Worm (Caenorhabditis elegans): Measurements from ENCODE around the gene C55B6.7.

Gene C55B6.7

ce11 chrX:7210467-7211107 lies 18.8 kb upstream of the C55B6.7 start:
- TF ChIP-seq unc-62 (GFP tag; optimal IDR thresholded peaks at IDR 0.05), result no peak

DNA sequence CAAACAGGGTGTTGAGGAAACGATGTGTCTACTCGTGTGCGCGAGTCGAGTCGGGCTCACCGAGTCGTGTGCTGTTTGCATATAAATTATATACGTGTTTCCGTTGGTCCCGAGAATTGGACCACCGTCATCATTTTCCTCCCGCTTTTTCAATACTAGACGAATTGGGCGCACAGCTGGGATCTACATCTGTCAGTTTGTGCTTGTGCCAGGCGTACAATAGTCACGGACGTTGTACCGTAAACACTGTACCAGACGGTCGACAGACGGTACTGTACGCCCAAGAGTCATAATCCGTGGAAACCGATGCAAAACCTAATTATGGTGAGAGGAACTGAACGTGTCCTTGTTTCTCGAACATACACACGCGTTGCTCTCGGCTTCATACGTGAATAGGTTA lies 17.4 kb upstream of the C55B6.7 start:
- no peak for TF ChIP-seq unc-62 (GFP tag; optimal IDR thresholded peaks at IDR 0.05)

DNA sequence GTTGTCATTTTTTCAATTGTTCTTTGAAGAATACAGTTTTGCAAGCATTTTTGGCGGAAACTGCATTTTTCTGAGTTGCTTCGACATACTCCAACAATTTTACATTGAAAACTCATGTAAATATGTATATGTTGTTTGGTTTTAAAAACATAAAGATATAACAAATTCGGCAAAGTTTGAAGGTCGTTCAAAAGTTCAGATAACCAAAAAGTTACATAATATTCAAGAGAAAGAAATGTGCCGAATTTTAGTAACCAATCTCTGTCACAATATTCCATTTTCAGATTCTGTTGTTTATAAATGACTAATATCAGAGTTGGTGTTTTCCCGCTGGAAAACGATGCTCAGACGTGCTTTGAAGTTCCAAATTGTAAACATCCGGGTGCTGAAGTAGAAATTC lies 14.6 kb upstream of the C55B6.7 start, which contains the start of gene ZK867.2:
Gene ZK867.2, plus strand, starts transcription at position 301 of the 400 bp plus-strand sequence.
- no peak for TF ChIP-seq unc-62 (GFP tag; optimal IDR thresholded peaks at IDR 0.05)

ce11 chrX:7205195-7205594 lies 13.4 kb upstream of the C55B6.7 start, which contains the start of gene C55B6.5:
Gene C55B6.5 (minus strand): TSS chrX:7205295.
- TF ChIP-seq unc-62 (GFP tag; optimal IDR thresholded peaks at IDR 0.05), result no peak

DNA sequence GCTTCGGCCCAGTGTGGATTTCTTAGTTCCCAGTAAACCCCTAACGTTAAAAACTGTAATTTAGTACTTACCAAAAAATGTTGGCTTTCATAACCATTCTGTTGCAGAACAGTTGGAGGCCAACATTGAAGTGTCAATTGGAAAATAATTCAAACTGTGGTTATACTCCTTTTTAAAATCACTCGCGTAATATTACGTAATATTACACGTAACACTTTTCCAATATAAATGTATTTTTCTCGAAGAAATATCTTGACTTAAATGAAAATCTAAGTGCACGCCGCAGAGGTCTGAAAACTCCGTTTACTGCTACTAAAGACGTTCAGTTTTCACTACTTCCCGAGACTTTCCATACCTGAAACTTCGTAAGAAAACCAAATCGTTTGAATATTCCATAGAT lies 12.4 kb upstream of the C55B6.7 start:
- no peak for TF ChIP-seq unc-62 (GFP tag; optimal IDR thresholded peaks at IDR 0.05)

DNA sequence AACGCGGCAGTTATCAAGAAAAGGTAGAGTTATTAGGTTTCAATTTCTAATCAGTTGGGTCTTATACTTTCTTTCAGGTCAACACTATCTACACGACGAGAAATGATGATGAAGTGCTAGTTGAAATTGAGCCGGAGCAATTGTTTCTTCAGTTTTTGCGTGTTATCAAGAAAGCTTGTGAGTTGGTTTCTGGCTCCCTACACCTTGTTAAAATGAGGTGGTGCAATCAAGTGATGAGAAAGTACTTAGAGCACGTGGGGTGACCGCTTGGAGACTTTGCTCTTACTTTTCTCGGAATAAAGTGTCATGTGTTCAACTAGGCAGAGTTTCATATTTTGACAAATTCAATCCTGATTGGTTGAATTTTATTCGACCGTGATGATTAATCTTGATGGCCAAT lies 8.7 kb upstream of the C55B6.7 start:
- TF ChIP-seq unc-62 (GFP tag; optimal IDR thresholded peaks at IDR 0.05), result no peak

DNA sequence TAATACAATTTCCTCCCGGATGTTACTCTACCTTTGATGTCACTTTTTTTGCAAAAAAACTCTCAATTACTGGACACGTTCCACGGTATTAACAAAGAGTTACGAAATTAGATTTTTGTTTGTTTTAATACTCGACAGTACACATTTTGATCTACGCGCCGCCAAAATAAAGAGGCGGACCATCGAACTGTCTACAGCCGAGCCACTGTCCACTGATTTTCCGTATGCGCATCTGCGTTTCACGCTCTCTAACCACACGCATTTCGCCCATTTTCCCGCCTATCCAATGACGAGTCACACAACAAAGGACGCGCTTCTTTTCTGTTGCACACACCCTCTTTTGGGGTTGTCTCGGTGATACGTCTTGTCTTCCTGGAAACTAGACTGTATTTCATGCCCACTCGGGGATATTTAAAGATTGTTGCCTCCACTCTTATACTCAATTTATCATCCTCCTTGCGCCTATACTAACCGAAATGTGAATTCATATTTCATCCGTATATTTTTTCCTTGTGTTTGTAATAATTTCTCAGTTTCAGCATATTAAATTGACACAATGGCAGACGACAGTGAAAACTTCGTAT lies 8.1 kb upstream of the C55B6.7 start, which contains the start of gene C55B6.1:
Gene C55B6.1, plus strand, starts transcription at position 534 of the 584 bp plus-strand sequence.
- no peak for TF ChIP-seq unc-62 (GFP tag; optimal IDR thresholded peaks at IDR 0.05)

DNA sequence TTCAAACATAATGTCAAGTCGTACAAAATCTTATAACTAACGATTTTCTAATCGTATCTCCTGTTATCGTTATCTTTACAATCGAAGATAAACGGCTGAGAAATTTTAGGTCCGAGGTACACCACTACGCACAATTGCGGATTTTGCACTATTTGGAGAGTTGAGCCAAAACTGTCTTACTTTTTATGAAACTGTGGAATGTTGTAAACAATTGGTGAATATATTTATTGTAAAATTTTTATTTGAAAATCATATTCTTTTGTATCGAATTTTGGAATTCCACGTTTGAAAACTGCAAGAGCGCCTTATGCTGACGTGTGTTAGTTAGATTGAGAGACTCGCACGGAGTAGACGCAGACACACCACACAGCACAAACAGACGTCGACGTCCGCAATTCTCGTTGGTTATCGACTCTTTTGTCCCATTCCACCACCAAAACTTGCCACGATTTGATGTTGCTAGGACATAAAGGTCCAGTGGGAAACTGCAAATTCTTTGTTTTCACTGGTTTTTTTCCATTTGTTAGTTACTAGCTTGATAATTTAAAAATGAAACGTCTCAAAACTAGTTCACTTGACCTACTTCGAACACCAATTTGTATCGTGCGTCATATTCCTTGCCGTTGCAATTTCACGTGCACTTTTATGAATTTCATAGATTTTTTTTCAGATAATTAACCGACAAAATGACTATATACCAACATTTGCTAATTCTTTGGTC lies 2.3 kb upstream of the C55B6.7 start, which contains the start of gene dnj-7:
Gene dnj-7, plus strand, starts transcription at position 671 of the 721 bp plus-strand sequence.
- no peak for TF ChIP-seq unc-62 (GFP tag; optimal IDR thresholded peaks at IDR 0.05)

ce11 chrX:7187602-7188001 lies 4.2 kb downstream of the C55B6.7 start, which contains the start of gene C55B6.4:
Gene C55B6.4 (minus strand): TSS chrX:7187702.
- TF ChIP-seq unc-62 (GFP tag; optimal IDR thresholded peaks at IDR 0.05), result no peak

ce11 chrX:7181627-7182026 lies 10.2 kb downstream of the C55B6.7 start:
- no peak for TF ChIP-seq unc-62 (GFP tag; optimal IDR thresholded peaks at IDR 0.05)

- no peak for TF ChIP-seq unc-62 (GFP tag; optimal IDR thresholded peaks at IDR 0.05)
Measured at ce11 chrX:7177341-7177740, 14.4 kb downstream of the C55B6.7 start, which contains the start of gene F43E12.1. Gene F43E12.1 (plus strand): TSS chrX:7177641.

ce11 chrX:7176817-7177216 lies 15.0 kb downstream of the C55B6.7 start:
- no peak for TF ChIP-seq unc-62 (GFP tag; optimal IDR thresholded peaks at IDR 0.05)

DNA sequence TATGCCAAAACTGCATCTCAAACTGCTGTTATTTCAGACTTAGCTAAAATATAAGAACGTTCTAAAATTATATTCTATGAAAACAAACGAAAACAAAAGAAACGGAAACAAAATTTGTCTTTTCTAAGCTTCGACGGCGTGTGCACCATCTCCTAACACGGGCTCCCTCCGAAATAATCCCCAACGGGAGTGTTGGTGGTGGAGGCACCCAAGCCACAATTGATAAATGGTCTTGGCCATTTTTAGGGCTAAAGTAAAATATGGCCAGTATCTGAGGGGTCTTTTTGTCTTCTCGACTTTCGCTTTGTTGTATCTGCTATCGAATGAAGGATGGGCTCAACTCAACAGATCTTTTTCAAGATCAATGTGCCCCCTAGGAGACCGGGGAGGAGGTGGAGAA lies 16.4 kb downstream of the C55B6.7 start:
- no peak for TF ChIP-seq unc-62 (GFP tag; optimal IDR thresholded peaks at IDR 0.05)

DNA sequence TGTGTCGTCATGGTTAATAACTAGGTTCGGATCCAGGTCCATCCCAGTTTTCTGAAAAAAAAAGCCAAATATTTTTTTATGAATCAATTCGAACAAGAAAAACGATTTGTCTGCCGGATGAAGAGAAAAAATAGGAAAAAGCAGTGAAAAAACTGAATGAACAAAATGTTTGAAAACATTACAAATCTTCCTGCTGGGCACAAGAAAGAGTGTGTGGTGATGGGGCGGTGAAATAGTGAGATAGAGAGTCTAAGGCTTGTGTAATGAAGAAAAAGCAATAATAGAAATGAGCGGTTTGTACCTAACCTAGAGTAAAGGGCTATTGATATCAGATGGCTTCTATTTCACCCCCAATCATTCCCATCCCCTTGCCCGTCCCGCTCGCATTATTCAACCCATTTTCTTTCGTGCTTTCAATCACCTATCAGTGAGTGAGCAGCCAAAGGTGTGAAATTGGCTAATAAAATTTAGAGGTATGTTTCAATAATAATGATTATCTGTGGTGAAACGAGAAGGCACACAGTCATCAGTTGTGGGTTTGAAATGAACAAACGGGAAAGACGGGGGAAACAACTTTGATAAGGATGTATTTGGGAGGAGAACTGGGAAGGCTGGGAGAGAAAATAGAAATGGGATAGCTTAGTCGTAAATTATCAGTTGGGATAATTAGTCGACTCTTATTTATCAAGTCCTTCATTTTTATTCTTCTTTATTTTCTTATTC lies 21.0 kb downstream of the C55B6.7 start, which contains the start of gene bar-1:
Gene bar-1, minus strand, starts transcription at position 51 of the 723 bp plus-strand sequence.
- no peak for TF ChIP-seq unc-62 (GFP tag; optimal IDR thresholded peaks at IDR 0.05)

DNA sequence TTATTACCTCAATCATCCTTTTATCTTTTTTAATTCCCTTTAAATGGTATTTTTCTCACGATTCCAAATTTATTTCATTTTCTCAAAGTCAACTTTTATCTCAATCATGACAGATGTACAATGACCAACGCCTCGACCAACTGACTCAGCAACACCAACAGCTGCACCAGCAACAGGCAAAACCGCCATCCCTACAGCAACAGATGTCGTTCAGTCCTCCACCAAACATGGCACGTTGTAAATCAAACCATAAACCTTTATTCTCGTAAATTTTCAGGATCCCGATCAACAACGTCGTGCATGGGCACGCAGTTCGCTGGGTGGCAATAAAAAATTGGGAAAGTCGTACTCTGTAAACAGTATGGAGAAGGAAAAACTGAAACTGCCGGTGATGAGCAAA lies 29.0 kb downstream of the C55B6.7 start:
- no peak for TF ChIP-seq unc-62 (GFP tag; optimal IDR thresholded peaks at IDR 0.05)

DNA sequence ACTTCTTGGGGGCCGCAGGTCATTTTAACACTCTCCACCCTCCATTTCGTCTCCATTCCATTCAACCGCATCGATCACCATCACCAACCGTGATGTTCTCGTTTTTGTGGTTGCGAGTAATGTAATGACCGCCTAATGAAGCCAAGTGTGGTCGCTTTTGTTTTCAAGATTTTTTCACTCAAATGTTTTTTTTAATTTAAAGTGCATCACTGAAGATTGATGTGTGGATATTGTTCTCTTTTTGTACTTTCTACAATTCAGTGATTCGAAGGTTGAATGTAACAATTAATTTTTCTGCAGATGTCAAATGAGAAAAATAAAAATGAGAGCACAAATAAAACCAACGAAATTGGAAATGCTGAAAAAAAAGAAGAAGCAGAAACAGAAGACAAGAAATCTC lies 33.0 kb downstream of the C55B6.7 start, which contains the start of gene pgp-10:
Gene pgp-10, plus strand, starts transcription at position 301 of the 400 bp plus-strand sequence.
- TF ChIP-seq unc-62 (GFP tag; optimal IDR thresholded peaks at IDR 0.05), result no peak

Data from whole organism, dauer.